5 worm cellular contexts compared by ENCODE assay signal in genomic region chrIII:6612282-6612681, ce11.
TF ChIP-seq lines count a peak whose summit lies in the region.

TSS of gene ctsa-4.2 (plus strand) at chrIII:6612528.

TF ChIP-seq in whole organism, L1 larva, 84 proteins besides CTCF, POLR2A, EP300 and RAD21 (continues in another document):
- TF ChIP-seq efl-1 (optimal IDR thresholded peaks at IDR 0.05; lab: Kevin White, UChicago) = no peak
- TF ChIP-seq efl-1 (GFP tag; optimal IDR thresholded peaks at IDR 0.05 in 1 of 2; lab: Kevin White, UChicago) = peak in 1 of 2 experiments; percentile 76
- TF ChIP-seq nhr-47 (tag; optimal IDR thresholded peaks at IDR 0.05; lab: Kevin White, UChicago) = no peak
- TF ChIP-seq snpc-4 (tag; optimal IDR thresholded peaks at IDR 0.05; lab: Kevin White, UChicago) = no peak
- no peak for TF ChIP-seq nhr-84 (tag; optimal IDR thresholded peaks at IDR 0.05; lab: Kevin White, UChicago)
- TF ChIP-seq zag-1 (tag; optimal IDR thresholded peaks at IDR 0.05; lab: Kevin White, UChicago) = no peak
- TF ChIP-seq ceh-82 (tag; optimal IDR thresholded peaks at IDR 0.05; lab: Kevin White, UChicago) = no peak
- TF ChIP-seq unc-86 (tag; optimal IDR thresholded peaks at IDR 0.05; lab: Kevin White, UChicago) = no peak
- no peak for TF ChIP-seq sup-37 (GFP tag; optimal IDR thresholded peaks at IDR 0.05; lab: Kevin White, UChicago)
- peak in 1 of 2 experiments; percentile 16 for TF ChIP-seq lin-35 (GFP tag; optimal IDR thresholded peaks at IDR 0.05; lab: Kevin White, UChicago)
- no peak for TF ChIP-seq mab-9 (GFP tag; IDR thresholded peaks at IDR 0.05; lab: Robert Waterston, UW)
- no peak for TF ChIP-seq fos-1 (tag; optimal IDR thresholded peaks at IDR 0.05; lab: Kevin White, UChicago)
- no peak for TF ChIP-seq unc-130 (tag; optimal IDR thresholded peaks at IDR 0.05; lab: Kevin White, UChicago)
- no peak for TF ChIP-seq mep-1 (tag; optimal IDR thresholded peaks at IDR 0.05; lab: Kevin White, UChicago)
- TF ChIP-seq elt-2 (tag; optimal IDR thresholded peaks at IDR 0.05; lab: Kevin White, UChicago) = peak; percentile 38
- no peak for TF ChIP-seq dsc-1 (tag; optimal IDR thresholded peaks at IDR 0.05; lab: Kevin White, UChicago)
- TF ChIP-seq fkh-10 (GFP tag; optimal IDR thresholded peaks at IDR 0.05; lab: Kevin White, UChicago) = no peak
- TF ChIP-seq vab-15 (tag; optimal IDR thresholded peaks at IDR 0.05; lab: Kevin White, UChicago) = no peak
- no peak for TF ChIP-seq pqm-1 (tag; optimal IDR thresholded peaks at IDR 0.05; lab: Kevin White, UChicago)

TF ChIP-seq in whole organism, L2 larva, 48 proteins besides CTCF, POLR2A, EP300 and RAD21:
- TF ChIP-seq fos-1 (tag; optimal IDR thresholded peaks at IDR 0.05; lab: Kevin White, UChicago) (peak; percentile 62), sma-9 (GFP tag; optimal IDR thresholded peaks at IDR 0.05; lab: Kevin White, UChicago) (peak; percentile 20), sma-9 (tag; optimal IDR thresholded peaks at IDR 0.05; lab: Kevin White, UChicago) (no peak), skn-1 (tag; optimal IDR thresholded peaks at IDR 0.05; lab: Kevin White, UChicago) (peak; percentile 82), zag-1 (tag; optimal IDR thresholded peaks at IDR 0.05; lab: Kevin White, UChicago) (no peak), nhr-129 (tag; optimal IDR thresholded peaks at IDR 0.05; lab: Kevin White, UChicago) (peak; percentile 32), crh-2 (tag; optimal IDR thresholded peaks at IDR 0.05; lab: Kevin White, UChicago) (peak; percentile 14), nhr-21 (tag; optimal IDR thresholded peaks at IDR 0.05; lab: Kevin White, UChicago) (no peak)

TF ChIP-seq in whole organism, L3 larva, 47 proteins besides CTCF, POLR2A, EP300 and RAD21:
- TF ChIP-seq elt-2 (tag; optimal IDR thresholded peaks at IDR 0.05; lab: Kevin White, UChicago) (peak; percentile 83), elt-3 (tag; optimal IDR thresholded peaks at IDR 0.05; lab: Kevin White, UChicago) (no peak), skn-1 (tag; optimal IDR thresholded peaks at IDR 0.05; lab: Kevin White, UChicago) (peak; percentile 58)

TF ChIP-seq in whole organism, L4 larva, 104 proteins besides CTCF, POLR2A, EP300 and RAD21 (continues in another document):
- TF ChIP-seq F49E8.2 (tag; optimal IDR thresholded peaks at IDR 0.05; lab: Kevin White, UChicago; ENCODE audit: borderline replicate concordance) (no peak), nhr-25 (tag; optimal IDR thresholded peaks at IDR 0.05; lab: Kevin White, UChicago; ENCODE audit: borderline replicate concordance, insufficient read depth) (no peak), egl-27 (tag; optimal IDR thresholded peaks at IDR 0.05; lab: Kevin White, UChicago) (no peak), hlh-11 (tag; optimal IDR thresholded peaks at IDR 0.05; lab: Kevin White, UChicago) (peak; percentile 39), ceh-44 (GFP tag; IDR thresholded peaks at IDR 0.05; lab: Robert Waterston, UW) (no peak), php-3 (GFP tag; IDR thresholded peaks at IDR 0.05; lab: Robert Waterston, UW) (no peak), mdt-29 (GFP tag; IDR thresholded peaks at IDR 0.05; lab: Robert Waterston, UW) (no peak), ztf-11 (tag; optimal IDR thresholded peaks at IDR 0.05; lab: Kevin White, UChicago) (no peak), arid-1 (GFP tag; conservative IDR thresholded peaks at IDR 0.05; lab: Robert Waterston, UW) (no peak), zag-1 (tag; optimal IDR thresholded peaks at IDR 0.05; lab: Kevin White, UChicago) (no peak), unc-130 (GFP tag; optimal IDR thresholded peaks at IDR 0.05; lab: Kevin White, UChicago) (no peak), spr-3 (GFP tag; optimal IDR thresholded peaks at IDR 0.05; lab: Kevin White, UChicago) (no peak), pqm-1 (tag; optimal IDR thresholded peaks at IDR 0.05; lab: Kevin White, UChicago) (peak; percentile 81), sdz-12 (GFP tag; optimal IDR thresholded peaks at IDR 0.05; lab: Kevin White, UChicago) (no peak), mdl-1 (tag; optimal IDR thresholded peaks at IDR 0.05; lab: Kevin White, UChicago) (no peak), F37D6.2 (tag; optimal IDR thresholded peaks at IDR 0.05; lab: Kevin White, UChicago) (no peak), D1046.2 (GFP tag; IDR thresholded peaks at IDR 0.05; lab: Robert Waterston, UW) (no peak), daf-16 (GFP tag; optimal IDR thresholded peaks at IDR 0.05; lab: Kevin White, UChicago) (no peak), daf-16 (tag; optimal IDR thresholded peaks at IDR 0.05; lab: Kevin White, UChicago) (peak; percentile 57), T26A8.4 (GFP tag; IDR thresholded peaks at IDR 0.05; lab: Robert Waterston, UW) (no peak), dve-1 (tag; optimal IDR thresholded peaks at IDR 0.05; lab: Kevin White, UChicago; ENCODE audit: insufficient read depth) (peak; percentile 59), fkh-10 (GFP tag; optimal IDR thresholded peaks at IDR 0.05; lab: Kevin White, UChicago) (no peak), gei-8 (GFP tag; optimal IDR thresholded peaks at IDR 0.05; lab: Kevin White, UChicago) (no peak), mes-2 (tag; optimal IDR thresholded peaks at IDR 0.05; lab: Kevin White, UChicago; ENCODE audit: poor library complexity, severe bottlenecking) (no peak), nhr-28 (tag; optimal IDR thresholded peaks at IDR 0.05; lab: Kevin White, UChicago) (peak; percentile 31), daf-8 (GFP tag; IDR thresholded peaks at IDR 0.05; lab: Robert Waterston, UW) (no peak), ctbp-1 (GFP tag; IDR thresholded peaks at IDR 0.05; lab: Robert Waterston, UW) (no peak), spr-1 (tag; optimal IDR thresholded peaks at IDR 0.05; lab: Kevin White, UChicago) (no peak), ceh-32 (tag; optimal IDR thresholded peaks at IDR 0.05; lab: Kevin White, UChicago; ENCODE audit: poor library complexity) (no peak), unc-62 (GFP tag; optimal IDR thresholded peaks at IDR 0.05 in 1 of 2; lab: Kevin White, UChicago) (no peak), unc-62 (tag; optimal IDR thresholded peaks at IDR 0.05; lab: Kevin White, UChicago) (no peak), cey-2 (tag; optimal IDR thresholded peaks at IDR 0.05; lab: Kevin White, UChicago; ENCODE audit: borderline replicate concordance, insufficient read depth) (no peak), ztf-7 (tag; optimal IDR thresholded peaks at IDR 0.05; lab: Kevin White, UChicago) (peak; percentile 74)

TF ChIP-seq in whole organism, young adult, 124 proteins besides CTCF, POLR2A, EP300 and RAD21:
- peak; percentile 70 for TF ChIP-seq nhr-80 (tag; optimal IDR thresholded peaks at IDR 0.05; lab: Kevin White, UChicago)
- TF ChIP-seq egl-44 (GFP tag; IDR thresholded peaks at IDR 0.05; lab: Robert Waterston, UW) = no peak
